Worm (Caenorhabditis elegans) whole organism, L4 larva: ENCODE data around the gene octr-1.

Experiments used
- F10B5.3 ChIP-seq: sonication (generic microtip); optimal IDR thresholded peaks from 2 replicates; lab custom pipeline; 2016; ENCODE audit warnings: mild to moderate bottlenecking, missing genetic modification characterization, missing compliant biosample characterization
- F26F4.8 ChIP-seq: fragments of 200-800 bp; sonication (Bioruptor generic); conservative IDR thresholded peaks from 2 replicates; pipeline ENCODE4 v1.3.6; 2022; ENCODE audit warnings: missing genetic modification characterization, missing compliant biosample characterization
- Y75B8A.6 ChIP-seq: fragments of 200-800 bp; sonication (Bioruptor generic); IDR thresholded peaks from 2 replicates; pipeline ENCODE4 v1.3.6; 2022; ENCODE audit warnings: missing genetic modification reagents, missing genetic modification characterization, missing compliant biosample characterization
- ZK546.5 ChIP-seq, 2 experiments: sonication (generic microtip); optimal IDR thresholded peaks; 2 replicates each; lab custom pipeline; 2017; ENCODE audit warnings: missing biosample characterization in 2 of 2, missing genetic modification characterization in 2 of 2
- ceh-20 ChIP-seq: fragments of 200-800 bp; sonication (Bioruptor generic); IDR thresholded peaks from 2 replicates; pipeline ENCODE4 v1.3.6; 2022; ENCODE audit warnings: missing genetic modification reagents, missing genetic modification characterization, missing compliant biosample characterization
- ceh-44 ChIP-seq: fragments of 200-800 bp; sonication (Bioruptor generic); IDR thresholded peaks from 2 replicates; pipeline ENCODE4 v1.3.6; 2022; ENCODE audit warnings: missing genetic modification reagents, missing genetic modification characterization, missing compliant biosample characterization
- ceh-82 ChIP-seq: sonication (generic microtip); optimal IDR thresholded peaks from 2 replicates; lab custom pipeline; 2017; ENCODE audit warnings: missing biosample characterization, missing genetic modification characterization
- cey-2 ChIP-seq: sonication (generic microtip); optimal IDR thresholded peaks from 3 replicates; lab custom pipeline; 2017; ENCODE audit warnings: missing genetic modification characterization, mild to moderate bottlenecking, missing compliant biosample characterization, antibody characterized with exemption, borderline replicate concordance; ENCODE audit not compliant: insufficient read depth
- daf-16 ChIP-seq, 3 experiments: sonication (generic microtip); optimal IDR thresholded peaks; 2 replicates each; lab custom pipeline; 2016 to 2017; ENCODE audit warnings: missing genetic modification characterization in 3 of 3, missing genetic modification reagents in 3 of 3, mild to moderate bottlenecking in 2 of 3, missing compliant biosample characterization in 2 of 3, missing biosample characterization in 1 of 3, moderate library complexity in 1 of 3
- dmd-9 ChIP-seq: fragments of 200-800 bp; sonication (Bioruptor generic); IDR thresholded peaks from 2 replicates; pipeline ENCODE4 v1.3.6; 2022; ENCODE audit warnings: missing genetic modification reagents, missing genetic modification characterization, missing compliant biosample characterization
- dve-1 ChIP-seq: sonication (generic microtip); optimal IDR thresholded peaks from 2 replicates; lab custom pipeline; 2017; ENCODE audit warnings: antibody characterized with exemption, mild to moderate bottlenecking, missing genetic modification characterization, missing compliant biosample characterization; ENCODE audit not compliant: insufficient read depth
- gei-8 ChIP-seq: fragments of 200-800 bp; sonication (Bioruptor generic); optimal IDR thresholded peaks from 2 replicates; lab custom pipeline; 2018; ENCODE audit warnings: mild to moderate bottlenecking, missing genetic modification characterization, missing compliant biosample characterization
- hif-1 ChIP-seq, 2 experiments: sonication (generic microtip); optimal IDR thresholded peaks; 2 replicates each; lab custom pipeline; 2016 to 2017; ENCODE audit warnings: missing compliant biosample characterization in 2 of 2, missing genetic modification characterization in 2 of 2, missing genetic modification reagents in 2 of 2, missing genotype in 2 of 2, mild to moderate bottlenecking in 1 of 2
- hlh-11 ChIP-seq: fragments of 200-800 bp; sonication (Bioruptor generic); optimal IDR thresholded peaks from 2 replicates; lab custom pipeline; 2018; ENCODE audit warnings: mild to moderate bottlenecking, missing genetic modification characterization, missing compliant biosample characterization
- jun-1 ChIP-seq: fragments of 150-350 bp; optimal IDR thresholded peaks from 2 replicates; lab custom pipeline; 2014; ENCODE audit warnings: missing biosample characterization, missing genetic modification reagents, missing genetic modification characterization
- lin-29 ChIP-seq: fragments of 200-800 bp; sonication (Bioruptor generic); IDR thresholded peaks from 2 replicates; pipeline ENCODE4 v1.3.6; 2022; ENCODE audit warnings: missing genetic modification reagents, missing genetic modification characterization, missing compliant biosample characterization
- lin-39 ChIP-seq: fragments of 150-350 bp; optimal IDR thresholded peaks from 2 replicates; lab custom pipeline; 2014; ENCODE audit warnings: missing biosample characterization, missing genetic modification reagents, missing genetic modification characterization
- lir-3 ChIP-seq: sonication (generic microtip); optimal IDR thresholded peaks from 2 replicates; lab custom pipeline; 2016; ENCODE audit warnings: mild to moderate bottlenecking, missing genetic modification characterization, missing compliant biosample characterization
- mes-2 ChIP-seq: sonication (generic microtip); optimal IDR thresholded peaks from 2 replicates; lab custom pipeline; 2016; ENCODE audit warnings: missing genotype, mild to moderate bottlenecking, missing genetic modification characterization, missing compliant biosample characterization; ENCODE audit not compliant: poor library complexity, severe bottlenecking
- mxl-2 ChIP-seq: fragments of 200-800 bp; sonication (Bioruptor generic); conservative IDR thresholded peaks from 2 replicates; pipeline ENCODE4 v1.3.6; 2022; ENCODE audit warnings: missing genetic modification reagents, missing genetic modification characterization, missing compliant biosample characterization
- mxl-3 ChIP-seq: fragments of 200-800 bp; sonication (Bioruptor generic); optimal IDR thresholded peaks from 2 replicates; lab custom pipeline; 2018; ENCODE audit warnings: mild to moderate bottlenecking, missing genetic modification characterization, missing compliant biosample characterization
- nhr-102 ChIP-seq: sonication (generic microtip); optimal IDR thresholded peaks from 2 replicates; lab custom pipeline; 2016; ENCODE audit warnings: mild to moderate bottlenecking, missing genetic modification characterization, moderate library complexity, missing compliant biosample characterization
- nhr-111 ChIP-seq: fragments of 200-800 bp; sonication (Bioruptor generic); optimal IDR thresholded peaks from 2 replicates; lab custom pipeline; 2018; ENCODE audit warnings: mild to moderate bottlenecking, missing genetic modification characterization, missing compliant biosample characterization
- nhr-28 ChIP-seq: fragments of 150-350 bp; optimal IDR thresholded peaks from 2 replicates; lab custom pipeline; 2014; ENCODE audit warnings: missing biosample characterization, missing genetic modification characterization
- nhr-42 ChIP-seq: fragments of 200-800 bp; sonication (Bioruptor generic); IDR thresholded peaks from 2 replicates; pipeline ENCODE4 v1.3.6; 2022; ENCODE audit warnings: missing genetic modification characterization, missing compliant biosample characterization
- nhr-48 ChIP-seq: sonication (generic microtip); optimal IDR thresholded peaks from 2 replicates; lab custom pipeline; 2016; ENCODE audit warnings: mild to moderate bottlenecking, missing genetic modification characterization, missing compliant biosample characterization
- pha-4 ChIP-seq, 2 experiments: fragments of 150-350 bp in 1 of 2; fragments of 200-800 bp in 1 of 2; sonication (Bioruptor generic) in 1 of 2; IDR thresholded peaks in 1 of 2; optimal IDR thresholded peaks in 1 of 2; 2 replicates each; pipeline versions ENCODE4 v1.3.6 to Lab custom; 2014 to 2022; ENCODE audit warnings: missing genetic modification characterization in 2 of 2, missing genetic modification reagents in 2 of 2, missing biosample characterization in 1 of 2, missing compliant biosample characterization in 1 of 2
- pqm-1 ChIP-seq: sonication (generic microtip); optimal IDR thresholded peaks from 2 replicates; lab custom pipeline; 2017; ENCODE audit warnings: missing biosample characterization, missing genetic modification characterization
- rbr-2 ChIP-seq: sonication (generic microtip); optimal IDR thresholded peaks from 2 replicates; lab custom pipeline; 2016; ENCODE audit warnings: missing genotype, missing genetic modification characterization, missing compliant biosample characterization
- saeg-2 ChIP-seq: fragments of 200-800 bp; sonication (Bioruptor generic); IDR thresholded peaks from 2 replicates; pipeline ENCODE4 v1.3.6; 2022; ENCODE audit warnings: missing genetic modification reagents, missing genetic modification characterization, missing compliant biosample characterization
- snpc-1.2 ChIP-seq: fragments of 200-800 bp; sonication (Bioruptor generic); IDR thresholded peaks from 2 replicates; pipeline ENCODE4 v1.3.6; 2022; ENCODE audit warnings: missing genetic modification reagents, missing genetic modification characterization, missing compliant biosample characterization
- snpc-4 ChIP-seq: fragments of 150-350 bp; optimal IDR thresholded peaks from 2 replicates; lab custom pipeline; 2014; ENCODE audit warnings: missing biosample characterization, missing genetic modification characterization
- spr-1 ChIP-seq: sonication (generic microtip); optimal IDR thresholded peaks from 2 replicates; lab custom pipeline; 2016; ENCODE audit warnings: mild to moderate bottlenecking, missing genetic modification characterization, missing compliant biosample characterization
- tag-97 ChIP-seq: fragments of 200-800 bp; sonication (Bioruptor generic); IDR thresholded peaks from 2 replicates; pipeline ENCODE4 v1.3.6; 2022; ENCODE audit warnings: missing genetic modification characterization, missing compliant biosample characterization
- unc-39 ChIP-seq: sonication (generic microtip); optimal IDR thresholded peaks from 2 replicates; lab custom pipeline; 2017; ENCODE audit warnings: missing biosample characterization, missing genetic modification characterization
- unc-62 ChIP-seq, 3 experiments: fragments of 150-350 bp in 1 of 3; sonication (generic microtip); optimal IDR thresholded peaks in 2 of 3; peaks in 1 of 3; 1 replicate in 1 of 3; 2 replicates in 2 of 3; lab custom pipeline; 2014 to 2017; ENCODE audit warnings: missing biosample characterization in 3 of 3, missing genetic modification characterization in 3 of 3, missing genetic modification reagents in 3 of 3, missing genotype in 1 of 3
- vab-7 ChIP-seq: fragments of 200-800 bp; sonication (Bioruptor generic); IDR thresholded peaks from 2 replicates; pipeline ENCODE4 v1.3.6; 2022; ENCODE audit warnings: missing genetic modification reagents, missing genetic modification characterization, missing compliant biosample characterization
- zfp-2 ChIP-seq: sonication (generic microtip); optimal IDR thresholded peaks from 2 replicates; lab custom pipeline; 2016; ENCODE audit warnings: mild to moderate bottlenecking, missing genetic modification characterization, missing compliant biosample characterization
- zfp-3 ChIP-seq: fragments of 200-800 bp; sonication (Bioruptor generic); conservative IDR thresholded peaks from 2 replicates; pipeline ENCODE4 v1.3.6; 2022; ENCODE audit warnings: missing genetic modification reagents, missing genetic modification characterization, missing compliant biosample characterization
- ztf-11 ChIP-seq: fragments of 150-350 bp; optimal IDR thresholded peaks from 2 replicates; lab custom pipeline; 2014; ENCODE audit warnings: missing biosample characterization, missing genetic modification characterization

Gene octr-1

ce11 chrX:5603338-5603816 is 7.7 kb downstream of the octr-1 start, which contains the start of gene F14D12.1 (continued):
- no peak for TF ChIP-seq daf-16 (GFP tag; optimal IDR thresholded peaks at IDR 0.05; lab: Kevin White, UChicago)
- no peak for TF ChIP-seq daf-16 (tag; optimal IDR thresholded peaks at IDR 0.05; lab: Kevin White, UChicago)
- TF ChIP-seq nhr-42 (GFP tag; lab: Robert Waterston, UW), result no peak
- TF ChIP-seq spr-1 (tag; lab: Kevin White, UChicago), result no peak
- no peak for TF ChIP-seq nhr-111 (GFP tag; lab: Kevin White, UChicago)
- TF ChIP-seq saeg-2 (GFP tag; lab: Robert Waterston, UW), result no peak
- no peak for TF ChIP-seq ceh-82
- no peak for TF ChIP-seq tag-97 (GFP tag; lab: Robert Waterston, UW)
- TF ChIP-seq dve-1 (tag; lab: Kevin White, UChicago), result no peak
- no peak for TF ChIP-seq F10B5.3 (tag; lab: Kevin White, UChicago)
- TF ChIP-seq ZK546.5 (tag; optimal IDR thresholded peaks at IDR 0.05; lab: Kevin White, UChicago), result no peak
- TF ChIP-seq lin-39 (tag; lab: Kevin White, UChicago), result no peak
- peak; percentile 76 for TF ChIP-seq mxl-3
- TF ChIP-seq lin-29 (GFP tag; lab: Robert Waterston, UW), result no peak
- no peak for TF ChIP-seq zfp-2 (tag; lab: Kevin White, UChicago)
- TF ChIP-seq unc-39 (tag; lab: Kevin White, UChicago), result no peak
- TF ChIP-seq cey-2 (tag; lab: Kevin White, UChicago), result no peak
- TF ChIP-seq F26F4.8, result no peak
- no peak for TF ChIP-seq ztf-11 (tag; lab: Kevin White, UChicago)
- TF ChIP-seq lir-3 (tag; lab: Kevin White, UChicago), result no peak
- TF ChIP-seq gei-8 (GFP tag; lab: Kevin White, UChicago), result no peak
- no peak for TF ChIP-seq hif-1 (tag; optimal IDR thresholded peaks at IDR 0.05; lab: Kevin White, UChicago)
- TF ChIP-seq pha-4 (GFP tag; IDR thresholded peaks at IDR 0.05; lab: Robert Waterston, UW), result no peak
- TF ChIP-seq pha-4 (tag; optimal IDR thresholded peaks at IDR 0.05; lab: Kevin White, UChicago), result no peak
- TF ChIP-seq Y75B8A.6 (GFP tag; lab: Robert Waterston, UW), result no peak
- TF ChIP-seq jun-1 (tag; lab: Kevin White, UChicago), result no peak
- TF ChIP-seq, all 104 proteins: peak for 9

- peak; percentile 11 for TF ChIP-seq pqm-1 (tag; lab: Kevin White, UChicago)
- peak; percentile 2 for TF ChIP-seq nhr-28 (tag; lab: Kevin White, UChicago)
- peak; percentile 39 for TF ChIP-seq hlh-11 (tag; lab: Kevin White, UChicago)
- TF ChIP-seq unc-62 (GFP tag; optimal IDR thresholded peaks at IDR 0.05 in 1 of 2; lab: Kevin White, UChicago), result peak in 1 of 2 experiments; percentile 85
- no peak for TF ChIP-seq unc-62 (tag; optimal IDR thresholded peaks at IDR 0.05; lab: Kevin White, UChicago)
- peak; percentile 11 for TF ChIP-seq dve-1 (tag; lab: Kevin White, UChicago)
- no peak for TF ChIP-seq zfp-3 (GFP tag; lab: Robert Waterston, UW)
- no peak for TF ChIP-seq zfp-2 (tag; lab: Kevin White, UChicago)
Observed at ce11 chrX:5599224-5599623, 11.8 kb downstream of the octr-1 start, which contains the start of gene sulp-2. Gene sulp-2, minus strand, starts transcription at chrX:5599330.

DNA sequence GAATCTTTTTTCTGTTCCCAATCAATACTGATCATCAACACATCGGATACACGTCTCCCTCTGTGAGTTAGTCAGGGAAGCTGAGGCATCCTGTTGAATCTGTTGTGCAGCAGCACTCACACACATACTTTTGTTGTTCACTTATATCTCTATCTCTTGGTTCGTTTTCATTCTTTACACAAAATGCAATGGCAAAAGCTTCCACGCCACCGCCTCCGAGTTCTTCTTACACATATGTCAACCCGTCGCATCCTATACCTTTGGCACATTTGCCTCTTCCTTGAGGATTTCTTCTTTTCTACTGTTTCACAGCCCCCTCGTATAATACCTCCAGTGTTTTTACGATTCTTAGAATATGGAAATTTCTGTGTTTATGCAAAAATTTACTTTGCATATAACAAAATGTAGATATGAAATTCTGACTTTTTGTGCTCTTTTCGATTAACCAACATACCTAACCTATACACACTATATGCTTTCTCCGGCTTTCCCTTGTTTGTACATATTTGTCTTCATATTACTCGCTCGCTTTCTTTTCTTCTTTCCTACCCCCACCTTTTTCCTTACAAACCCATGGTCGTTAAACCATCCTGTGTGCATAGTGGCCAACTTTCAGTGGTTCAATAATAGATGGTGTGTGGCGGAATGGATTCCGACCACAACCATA is 18.4 kb downstream of the octr-1 start, which contains the start of gene unc-97:
Gene unc-97, plus strand, starts transcription at position 617 of the 667 bp plus-strand sequence.
- TF ChIP-seq daf-16 (GFP tag; optimal IDR thresholded peaks at IDR 0.05; lab: Kevin White, UChicago), result peak in 1 of 2 experiments; percentile 25
- no peak for TF ChIP-seq daf-16 (tag; optimal IDR thresholded peaks at IDR 0.05; lab: Kevin White, UChicago)
- TF ChIP-seq ZK546.5 (tag; optimal IDR thresholded peaks at IDR 0.05; lab: Kevin White, UChicago), result no peak
- TF ChIP-seq, all 104 proteins: peak for 1

DNA sequence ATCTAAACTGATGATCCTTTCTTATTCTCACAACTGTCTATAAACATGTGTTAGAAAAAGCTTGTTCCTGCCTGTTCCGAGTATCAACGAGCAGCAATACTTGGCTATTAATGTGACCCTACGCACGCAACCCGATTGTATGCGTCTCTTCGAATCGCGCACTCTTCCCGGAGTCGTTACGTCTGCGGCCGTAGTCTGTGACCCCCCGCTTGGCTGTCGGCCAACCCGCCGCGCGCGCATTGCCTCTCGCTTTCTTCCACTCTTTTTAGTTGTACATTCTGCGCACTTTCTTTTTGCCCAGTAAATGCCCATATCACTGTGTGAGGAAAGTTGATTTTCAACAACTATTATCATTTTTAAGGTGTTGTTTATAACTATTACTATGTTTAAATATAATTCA is 19.2 kb downstream of the octr-1 start:
- TF ChIP-seq nhr-111 (GFP tag; lab: Kevin White, UChicago) (no peak), snpc-1.2 (no peak), nhr-102 (tag; lab: Kevin White, UChicago) (no peak), mxl-2 (no peak), vab-7 (no peak), nhr-28 (tag; lab: Kevin White, UChicago) (peak; percentile 25), zfp-2 (tag; lab: Kevin White, UChicago) (no peak), mes-2 (no peak), hlh-11 (tag; lab: Kevin White, UChicago) (peak; percentile 44), ceh-20 (GFP tag; lab: Robert Waterston, UW) (0 out of 2 replicates have a peak, but pooled peaks have one; percentile 44), Y75B8A.6 (GFP tag; lab: Robert Waterston, UW) (no peak), ceh-44 (GFP tag; lab: Robert Waterston, UW) (no peak), ztf-11 (tag; lab: Kevin White, UChicago) (no peak), rbr-2 (tag; lab: Kevin White, UChicago) (peak; percentile 27), nhr-48 (tag; lab: Kevin White, UChicago) (no peak), dmd-9 (GFP tag; lab: Robert Waterston, UW) (no peak), snpc-4 (tag; lab: Kevin White, UChicago) (no peak)
